Worm (Caenorhabditis elegans) whole organism, young adult: ENCODE results near the gene srz-102.

Experiments
- B0261.1 ChIP-seq: sonication (generic microtip); optimal IDR thresholded peaks from 2 replicates; lab custom pipeline; 2016; ENCODE audit warnings: mild to moderate bottlenecking, missing genetic modification characterization, moderate library complexity, missing compliant biosample characterization
- C17E4.6 ChIP-seq: fragments of 200-800 bp; sonication (Bioruptor generic); IDR thresholded peaks from 2 replicates; pipeline ENCODE4 v1.3.6; 2022; ENCODE audit warnings: missing genetic modification reagents, missing genetic modification characterization, missing compliant biosample characterization
- D2030.7 ChIP-seq: fragments of 200-800 bp; sonication (Bioruptor generic); IDR thresholded peaks from 2 replicates; pipeline ENCODE4 v1.3.6; 2022; ENCODE audit warnings: missing genetic modification reagents, missing genetic modification characterization, missing compliant biosample characterization
- F37B4.10 ChIP-seq: fragments of 200-800 bp; sonication (Bioruptor generic); IDR thresholded peaks from 2 replicates; pipeline ENCODE4 v1.3.6; 2022; ENCODE audit warnings: missing genetic modification characterization, missing compliant biosample characterization
- F52B5.7 ChIP-seq: sonication (generic microtip); optimal IDR thresholded peaks from 2 replicates; lab custom pipeline; 2016; ENCODE audit warnings: mild to moderate bottlenecking, missing genetic modification characterization, missing compliant biosample characterization
- F57C9.4 ChIP-seq: sonication (generic microtip); optimal IDR thresholded peaks from 2 replicates; lab custom pipeline; 2017; ENCODE audit warnings: mild to moderate bottlenecking, missing genetic modification characterization, missing compliant biosample characterization
- T07F8.4 ChIP-seq: sonication (generic microtip); optimal IDR thresholded peaks from 2 replicates; lab custom pipeline; 2016; ENCODE audit warnings: mild to moderate bottlenecking, missing genetic modification characterization, moderate library complexity, missing compliant biosample characterization
- Y56A3A.18 ChIP-seq: fragments of 200-800 bp; sonication (Bioruptor generic); IDR thresholded peaks from 2 replicates; pipeline ENCODE4 v1.3.6; 2022; ENCODE audit warnings: missing genetic modification reagents, missing genetic modification characterization, missing compliant biosample characterization
- Y79H2A.3 ChIP-seq: fragments of 200-800 bp; sonication (Bioruptor generic); conservative IDR thresholded peaks from 2 replicates; pipeline ENCODE4 v1.3.6; 2022; ENCODE audit warnings: missing genetic modification reagents, missing genetic modification characterization, missing compliant biosample characterization
- ZK185.1 ChIP-seq: sonication (generic microtip); optimal IDR thresholded peaks from 2 replicates; lab custom pipeline; 2016; ENCODE audit warnings: mild to moderate bottlenecking, missing genetic modification characterization, missing compliant biosample characterization; ENCODE audit not compliant: poor library complexity, severe bottlenecking
- akir-1 ChIP-seq: fragments of 200-800 bp; sonication (Bioruptor generic); optimal IDR thresholded peaks from 2 replicates; lab custom pipeline; 2018; ENCODE audit warnings: mild to moderate bottlenecking, missing genetic modification characterization, moderate library complexity, missing compliant biosample characterization
- atf-7 ChIP-seq: sonication (generic microtip); optimal IDR thresholded peaks from 2 replicates; lab custom pipeline; 2017; ENCODE audit warnings: mild to moderate bottlenecking, missing genetic modification characterization, missing compliant biosample characterization
- attf-5 ChIP-seq: fragments of 200-800 bp; sonication (Bioruptor generic); optimal IDR thresholded peaks from 2 replicates; lab custom pipeline; 2018; ENCODE audit warnings: mild to moderate bottlenecking, missing genetic modification characterization, missing compliant biosample characterization
- attf-6 ChIP-seq: fragments of 200-800 bp; sonication (Bioruptor generic); IDR thresholded peaks from 2 replicates; pipeline ENCODE4 v1.3.6; 2022; ENCODE audit warnings: missing genetic modification reagents, missing genetic modification characterization, missing compliant biosample characterization
- cebp-1 ChIP-seq, 2 experiments: fragments of 200-800 bp in 1 of 2; sonication (Bioruptor generic) in 1 of 2; sonication (generic microtip) in 1 of 2; IDR thresholded peaks in 1 of 2; optimal IDR thresholded peaks in 1 of 2; 2 replicates each; pipeline versions ENCODE4 v1.3.6 to Lab custom; 2017 to 2022; ENCODE audit warnings: missing compliant biosample characterization in 2 of 2, missing genetic modification characterization in 2 of 2, mild to moderate bottlenecking in 1 of 2, missing genetic modification reagents in 1 of 2, moderate library complexity in 1 of 2
- ceh-100 ChIP-seq: fragments of 200-800 bp; sonication (Bioruptor generic); IDR thresholded peaks from 2 replicates; pipeline ENCODE4 v1.3.6; 2022; ENCODE audit warnings: missing genetic modification reagents, missing genetic modification characterization, missing compliant biosample characterization
- ceh-27 ChIP-seq: fragments of 200-800 bp; sonication (Bioruptor generic); optimal IDR thresholded peaks from 2 replicates; lab custom pipeline; 2018; ENCODE audit warnings: mild to moderate bottlenecking, missing genetic modification characterization, moderate library complexity, missing compliant biosample characterization
- ceh-79 ChIP-seq: sonication (generic microtip); optimal IDR thresholded peaks from 2 replicates; lab custom pipeline; 2017; ENCODE audit warnings: mild to moderate bottlenecking, missing genetic modification characterization, missing compliant biosample characterization
- ceh-91 ChIP-seq: fragments of 200-800 bp; sonication (Bioruptor generic); IDR thresholded peaks from 2 replicates; pipeline ENCODE4 v1.3.6; 2022; ENCODE audit warnings: missing genetic modification reagents, missing genetic modification characterization, missing compliant biosample characterization
- dox-1 ChIP-seq: fragments of 200-800 bp; sonication (Bioruptor generic); IDR thresholded peaks from 2 replicates; pipeline ENCODE4 v1.3.6; 2022; ENCODE audit warnings: missing genetic modification reagents, missing genetic modification characterization, missing compliant biosample characterization
- dpl-1 ChIP-seq: fragments of 150-350 bp; optimal IDR thresholded peaks from 2 replicates; lab custom pipeline; 2014; ENCODE audit warnings: missing biosample characterization, missing genetic modification reagents, missing genetic modification characterization
- egrh-3 ChIP-seq: fragments of 200-800 bp; sonication (Bioruptor generic); IDR thresholded peaks from 2 replicates; pipeline ENCODE4 v1.3.6; 2022; ENCODE audit warnings: missing genetic modification reagents, missing genetic modification characterization, missing compliant biosample characterization
- fkh-3 ChIP-seq: sonication (generic microtip); optimal IDR thresholded peaks from 2 replicates; lab custom pipeline; 2016; ENCODE audit warnings: mild to moderate bottlenecking, missing genetic modification characterization, missing compliant biosample characterization
- hrde-1 ChIP-seq: sonication (generic microtip); optimal IDR thresholded peaks from 2 replicates; lab custom pipeline; 2016; ENCODE audit warnings: missing genetic modification characterization, mild to moderate bottlenecking, missing compliant biosample characterization, moderate library complexity, missing genotype, missing genetic modification reagents, borderline replicate concordance
- hsf-1 ChIP-seq: fragments of 200-800 bp; sonication (Bioruptor generic); IDR thresholded peaks from 2 replicates; pipeline ENCODE4 v1.3.6; 2022; ENCODE audit warnings: missing genetic modification reagents, missing genetic modification characterization, missing compliant biosample characterization
- lag-1 ChIP-seq: fragments of 200-800 bp; sonication (Bioruptor generic); IDR thresholded peaks from 2 replicates; pipeline ENCODE4 v1.3.6; 2022; ENCODE audit warnings: missing genetic modification reagents, missing genetic modification characterization, missing compliant biosample characterization
- lin-26 ChIP-seq: fragments of 200-800 bp; sonication (Bioruptor generic); IDR thresholded peaks from 2 replicates; pipeline ENCODE4 v1.3.6; 2022; ENCODE audit warnings: missing genetic modification reagents, missing genetic modification characterization, missing compliant biosample characterization
- lin-54 ChIP-seq: fragments of 200-800 bp; sonication (Bioruptor generic); optimal IDR thresholded peaks from 2 replicates; lab custom pipeline; 2018; ENCODE audit warnings: mild to moderate bottlenecking, missing genetic modification characterization, missing compliant biosample characterization
- madf-10 ChIP-seq: sonication (generic microtip); optimal IDR thresholded peaks from 2 replicates; lab custom pipeline; 2016; ENCODE audit warnings: mild to moderate bottlenecking, missing genetic modification characterization, missing compliant biosample characterization
- madf-6 ChIP-seq: fragments of 200-800 bp; sonication (Bioruptor generic); IDR thresholded peaks from 2 replicates; pipeline ENCODE4 v1.3.6; 2022; ENCODE audit warnings: missing genetic modification reagents, missing genetic modification characterization, missing compliant biosample characterization
- mes-4 ChIP-seq: sonication (generic microtip); optimal IDR thresholded peaks from 2 replicates; lab custom pipeline; 2016; ENCODE audit warnings: missing genotype, missing genetic modification characterization, missing compliant biosample characterization
- nfya-2 ChIP-seq: fragments of 200-800 bp; sonication (Bioruptor generic); IDR thresholded peaks from 2 replicates; pipeline ENCODE4 v1.3.6; 2022; ENCODE audit warnings: missing genetic modification reagents, missing genetic modification characterization, missing compliant biosample characterization
- nfyb-1 ChIP-seq: fragments of 200-800 bp; sonication (Bioruptor generic); IDR thresholded peaks from 2 replicates; pipeline ENCODE4 v1.3.6; 2022; ENCODE audit warnings: missing genetic modification reagents, missing genetic modification characterization, missing compliant biosample characterization
- nhr-80 ChIP-seq: sonication (generic microtip); optimal IDR thresholded peaks from 2 replicates; lab custom pipeline; 2016; ENCODE audit warnings: missing genetic modification characterization, missing compliant biosample characterization
- pha-4 ChIP-seq: fragments of 150-350 bp; sonication (generic microtip); optimal IDR thresholded peaks from 2 replicates; lab custom pipeline; 2014; ENCODE audit warnings: missing biosample characterization, missing genetic modification reagents, missing genetic modification characterization
- rec-8 ChIP-seq, 2 experiments: sonication (generic microtip); optimal IDR thresholded peaks; 2 replicates each; lab custom pipeline; 2016; ENCODE audit warnings: mild to moderate bottlenecking in 2 of 2, missing genetic modification characterization in 2 of 2, missing genetic modification reagents in 2 of 2, missing genotype in 2 of 2, missing biosample characterization in 1 of 2, missing compliant biosample characterization in 1 of 2, moderate library complexity in 1 of 2
- rpc-1 ChIP-seq, 2 experiments: fragments of 150-350 bp in 1 of 2; sonication (generic microtip) in 1 of 2; optimal IDR thresholded peaks; 2 replicates each; lab custom pipeline; 2014 to 2018; ENCODE audit warnings: missing biosample characterization in 1 of 2, missing genetic modification characterization in 1 of 2, missing genetic modification reagents in 1 of 2, missing genotype in 1 of 2
- snpc-1.1 ChIP-seq: sonication (generic microtip); optimal IDR thresholded peaks from 2 replicates; lab custom pipeline; 2017; ENCODE audit warnings: missing genetic modification characterization, mild to moderate bottlenecking, missing compliant biosample characterization, antibody characterized with exemption, moderate library complexity, missing genotype, missing genetic modification reagents; ENCODE audit not compliant: insufficient read depth
- snpc-3.4 ChIP-seq: sonication (generic microtip); optimal IDR thresholded peaks from 2 replicates; lab custom pipeline; 2017; ENCODE audit warnings: missing genetic modification characterization, mild to moderate bottlenecking, missing compliant biosample characterization, antibody characterized with exemption, moderate library complexity, missing genotype, missing genetic modification reagents
- snpc-4 ChIP-seq, 5 experiments: fragments of 150-350 bp in 1 of 5; sonication (generic microtip) in 4 of 5; optimal IDR thresholded peaks; 2 replicates each; lab custom pipeline; 2014 to 2018; ENCODE audit warnings: missing genetic modification characterization in 5 of 5, missing biosample characterization in 3 of 5, antibody characterized with exemption in 2 of 5, mild to moderate bottlenecking in 2 of 5, missing compliant biosample characterization in 2 of 5, missing genotype in 2 of 5, moderate library complexity in 2 of 5, missing genetic modification reagents in 1 of 5
- tbp1 ChIP-seq: fragments of 200-800 bp; sonication (Bioruptor generic); optimal IDR thresholded peaks from 2 replicates; lab custom pipeline; 2018; ENCODE audit warnings: mild to moderate bottlenecking, missing genetic modification characterization, missing compliant biosample characterization
- ztf-18 ChIP-seq: sonication (generic microtip); optimal IDR thresholded peaks from 2 replicates; lab custom pipeline; 2016; ENCODE audit warnings: missing genotype, mild to moderate bottlenecking, missing genetic modification characterization, missing compliant biosample characterization
- ztf-25 ChIP-seq: fragments of 200-800 bp; sonication (Bioruptor generic); IDR thresholded peaks from 2 replicates; pipeline ENCODE4 v1.3.6; 2022; ENCODE audit warnings: missing genetic modification reagents, missing genetic modification characterization, missing compliant biosample characterization

The srz-102 gene

ce11 chrV:16640366-16640765, 47.0 kb upstream of the srz-102 start (continued):
- TF ChIP-seq ZK185.1 (tag; lab: Kevin White, UChicago) (peak; percentile 57), ceh-91 (GFP tag; lab: Robert Waterston, UW) (no peak), attf-5 (GFP tag; lab: Kevin White, UChicago) (no peak), rec-8 (tag; optimal IDR thresholded peaks at IDR 0.05; lab: Kevin White, UChicago) (peak in 1 of 2 experiments; percentile 31), madf-10 (tag; lab: Kevin White, UChicago) (peak; percentile 8), mes-4 (tag; lab: Kevin White, UChicago) (no peak), F52B5.7 (no peak), F37B4.10 (no peak), lag-1 (GFP tag; lab: Robert Waterston, UW) (no peak), ztf-25 (GFP tag; lab: Robert Waterston, UW) (no peak), C17E4.6 (GFP tag; lab: Robert Waterston, UW) (no peak), ceh-100 (GFP tag; lab: Robert Waterston, UW) (no peak), ceh-27 (GFP tag; lab: Kevin White, UChicago) (no peak), T07F8.4 (no peak), Y79H2A.3 (no peak), snpc-1.1 (tag; lab: Kevin White, UChicago) (peak; percentile 51), egrh-3 (no peak), dox-1 (GFP tag; lab: Robert Waterston, UW) (peak; percentile 72), madf-6 (GFP tag; lab: Robert Waterston, UW) (peak; percentile 45; the same call in 1 of the 2 replicates), nfyb-1 (GFP tag; lab: Robert Waterston, UW) (peak; percentile 70), attf-6 (peak; percentile 83), Y56A3A.18 (GFP tag; lab: Robert Waterston, UW) (0 out of 2 replicates have a peak, but pooled peaks have one; percentile 53), F57C9.4 (tag; lab: Kevin White, UChicago) (no peak), ceh-79 (no peak), lin-54 (GFP tag; lab: Kevin White, UChicago) (peak; percentile 16), snpc-3.4 (peak; percentile 39), lin-26 (GFP tag; lab: Robert Waterston, UW) (peak; percentile 74), pha-4 (tag; lab: Kevin White, UChicago) (no peak), nhr-80 (tag; lab: Kevin White, UChicago) (peak; percentile 5), atf-7 (tag; lab: Kevin White, UChicago) (no peak), tbp1 (GFP tag; lab: Kevin White, UChicago) (peak; percentile 89), fkh-3 (no peak), rpc-1 (optimal IDR thresholded peaks at IDR 0.05; lab: Kevin White, UChicago) (peak; percentile 70), rpc-1 (tag; optimal IDR thresholded peaks at IDR 0.05; lab: Kevin White, UChicago) (peak; percentile 85), B0261.1 (tag; lab: Kevin White, UChicago) (peak; percentile 79), ztf-18 (tag; lab: Kevin White, UChicago) (peak; percentile 46), D2030.7 (GFP tag; lab: Robert Waterston, UW) (peak; percentile 37; the same call in 1 of the 2 replicates), akir-1 (no peak), hsf-1 (0 out of 2 replicates have a peak, but pooled peaks have one; percentile 42), dpl-1 (GFP tag; lab: Kevin White, UChicago) (no peak), hrde-1 (peak; percentile 22), snpc-4 (GFP tag; optimal IDR thresholded peaks at IDR 0.05; lab: Kevin White, UChicago) (peak; percentile 63), snpc-4 (tag; optimal IDR thresholded peaks at IDR 0.05; lab: Kevin White, UChicago) (peak in 2 of 4 experiments; percentile 18 to 83), cebp-1 (GFP tag; IDR thresholded peaks at IDR 0.05; lab: Robert Waterston, UW) (no peak), cebp-1 (tag; optimal IDR thresholded peaks at IDR 0.05; lab: Kevin White, UChicago) (no peak), nfya-2 (no peak)
